Worm (Caenorhabditis elegans) whole organism, L1 larva: ENCODE measurements around the gene degt-1.

ENCODE experiments used
- ama-1 ChIP-seq: fragments of 150-350 bp; optimal IDR thresholded peaks from 2 replicates; lab custom pipeline; 2014
- ceh-63 ChIP-seq: fragments of 200-800 bp; sonication (Bioruptor generic); optimal IDR thresholded peaks from 2 replicates; lab custom pipeline; 2018; ENCODE audit warnings: mild to moderate bottlenecking, missing genetic modification characterization, missing compliant biosample characterization
- fkh-10 ChIP-seq: sonication (generic microtip); optimal IDR thresholded peaks from 2 replicates; lab custom pipeline; 2017; ENCODE audit warnings: missing biosample characterization, missing genetic modification reagents, missing genetic modification characterization
- lin-13 ChIP-seq: fragments of 150-350 bp; optimal IDR thresholded peaks from 2 replicates; lab custom pipeline; 2014; ENCODE audit warnings: missing biosample characterization, missing genetic modification reagents, missing genetic modification characterization
- lsy-2 ChIP-seq, 2 experiments: fragments of 150-350 bp; optimal IDR thresholded peaks; 2 replicates each; lab custom pipeline; 2014; ENCODE audit warnings: missing biosample characterization in 2 of 2, missing genetic modification characterization in 2 of 2
- nhr-47 ChIP-seq: sonication (generic microtip); optimal IDR thresholded peaks from 2 replicates; lab custom pipeline; 2016; ENCODE audit warnings: mild to moderate bottlenecking, missing genetic modification characterization, moderate library complexity, missing compliant biosample characterization
- snpc-4 ChIP-seq: fragments of 150-350 bp; optimal IDR thresholded peaks from 2 replicates; lab custom pipeline; 2014; ENCODE audit warnings: missing biosample characterization, missing genetic modification characterization
- zip-4 ChIP-seq: fragments of 200-800 bp; sonication (Bioruptor generic); optimal IDR thresholded peaks from 2 replicates; lab custom pipeline; 2018; ENCODE audit warnings: mild to moderate bottlenecking, missing genetic modification characterization, moderate library complexity, missing compliant biosample characterization

DNA sequence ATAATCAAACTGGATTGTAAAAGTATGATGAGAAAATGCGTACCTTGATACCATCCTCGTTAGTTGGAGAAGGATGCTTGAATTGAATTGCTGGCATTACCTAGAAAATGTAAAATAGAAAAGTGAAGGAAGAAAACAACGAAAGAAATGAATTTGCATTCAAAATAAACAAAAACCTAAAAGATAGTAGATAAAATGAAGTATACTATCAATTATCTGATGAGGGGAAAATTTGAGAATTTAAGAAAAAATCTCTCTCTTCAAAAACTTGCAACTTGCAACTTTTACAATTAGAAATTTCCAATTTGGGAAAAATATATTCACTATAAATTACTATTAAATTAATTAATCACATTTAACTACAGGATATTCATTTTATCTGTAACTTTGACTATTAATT is 54.7 kb downstream of the degt-1 start, which contains the start of gene T21C9.11:
- no peak for TF ChIP-seq zip-4 (GFP tag; lab: Kevin White, UChicago)
- TF ChIP-seq lin-13 (GFP tag; lab: Kevin White, UChicago) = no peak
- TF ChIP-seq ama-1 (lab: Kevin White, UChicago) = no peak
- TF ChIP-seq lsy-2 (tag; optimal IDR thresholded peaks at IDR 0.05; lab: Kevin White, UChicago) = no peak
- no peak for TF ChIP-seq snpc-4 (tag; lab: Kevin White, UChicago)
- no peak for TF ChIP-seq ceh-63
- no peak for TF ChIP-seq fkh-10 (GFP tag; lab: Kevin White, UChicago)
- TF ChIP-seq nhr-47 (tag; lab: Kevin White, UChicago) = no peak
